Fruit fly (Drosophila melanogaster): ENCODE data around the gene cl.

Gene cl

DNA sequence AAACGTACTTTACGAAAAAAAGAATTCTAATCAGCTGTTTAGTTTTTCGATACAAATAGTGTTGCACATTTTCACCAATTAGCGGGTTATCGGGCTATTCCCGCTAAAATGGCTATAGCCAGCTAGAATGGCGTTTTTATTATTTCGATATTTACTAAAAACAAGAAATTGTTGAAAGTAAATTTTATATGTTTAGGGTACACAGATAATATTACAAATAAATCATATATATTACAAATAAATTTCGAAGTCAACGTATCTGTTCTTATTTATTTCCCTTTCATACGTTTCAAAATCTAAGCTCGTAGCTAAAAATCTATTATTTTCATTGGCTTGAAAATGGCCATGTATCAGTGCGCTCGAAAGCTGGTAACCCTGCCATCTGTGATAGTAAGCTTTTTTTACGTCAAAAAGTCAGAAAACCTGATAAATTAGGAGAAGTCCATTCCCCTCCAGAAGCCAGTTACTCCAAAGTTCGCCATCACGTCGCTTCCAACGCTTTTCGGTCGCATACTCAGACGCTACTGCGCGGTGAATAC lies at the start of gene cl, which contains the start of gene CG7382:
cl (plus strand) TSS at position 290 of the 539 bp plus-strand sequence.
CG7382 (minus strand) TSS at position 51 of the 539 bp plus-strand sequence.
- no peak for TF ChIP-seq CG6854 (GFP tag; optimal IDR thresholded peaks at IDR 0.05)
- no peak for TF ChIP-seq net (GFP tag; optimal IDR thresholded peaks at IDR 0.05)
- TF ChIP-seq spab (GFP tag; optimal IDR thresholded peaks at IDR 0.05) = no peak
- no peak for TF ChIP-seq fd59A (GFP tag; optimal IDR thresholded peaks at IDR 0.05)
- no peak for TF ChIP-seq CG11294 (GFP tag; IDR thresholded peaks at IDR 0.05)
- peak; percentile 27 for TF ChIP-seq Ets96B (tag; optimal IDR thresholded peaks at IDR 0.05)
- TF ChIP-seq CG3919 (GFP tag; optimal IDR thresholded peaks at IDR 0.05) = no peak
- TF ChIP-seq Sox102F (GFP tag; optimal IDR thresholded peaks at IDR 0.05) = no peak
- no peak for TF ChIP-seq CG6163 (GFP tag; IDR thresholded peaks at IDR 0.05)
- peak; percentile 2 for TF ChIP-seq dsx (GFP tag; optimal IDR thresholded peaks at IDR 0.05; ENCODE audit: poor library complexity, severe bottlenecking)
- peak; percentile 9 for TF ChIP-seq CG6792 (GFP tag; optimal IDR thresholded peaks at IDR 0.05)
- TF ChIP-seq eg (GFP tag; IDR thresholded peaks at IDR 0.05) = no peak; the same call in 2 of the 3 replicates
- TF ChIP-seq CG4318 (GFP tag; optimal IDR thresholded peaks at IDR 0.05) = no peak
- TF ChIP-seq CG6276 (GFP tag; optimal IDR thresholded peaks at IDR 0.05) = no peak
- TF ChIP-seq esn (GFP tag; optimal IDR thresholded peaks at IDR 0.05) = peak; percentile 7
- TF ChIP-seq CG8319 (GFP tag; optimal IDR thresholded peaks at IDR 0.05) = no peak
- TF ChIP-seq pdm3 (GFP tag; optimal IDR thresholded peaks at IDR 0.05) = no peak
- TF ChIP-seq Eip78C (GFP tag) = no peak
- TF ChIP-seq CG7368 (GFP tag; optimal IDR thresholded peaks at IDR 0.05) = no peak
- TF ChIP-seq Met (GFP tag; optimal IDR thresholded peaks at IDR 0.05) = no peak
- TF ChIP-seq fkh (GFP tag; optimal IDR thresholded peaks at IDR 0.05) = no peak
- TF ChIP-seq Lpt (GFP tag; optimal IDR thresholded peaks at IDR 0.05) = no peak
- no peak for TF ChIP-seq Hr4 (GFP tag; optimal IDR thresholded peaks at IDR 0.05)
- TF ChIP-seq dac (GFP tag; optimal IDR thresholded peaks at IDR 0.05) = no peak
- TF ChIP-seq cyc (GFP tag; optimal IDR thresholded peaks at IDR 0.05) = peak; percentile 35
- TF ChIP-seq ss (GFP tag; optimal IDR thresholded peaks at IDR 0.05) = peak in 1 of 2 experiments; percentile 30
- TF ChIP-seq Ets21C (GFP tag; optimal IDR thresholded peaks at IDR 0.05) = no peak
- no peak for TF ChIP-seq CG8119 (GFP tag; IDR thresholded peaks at IDR 0.05)
- TF ChIP-seq Blimp-1 (GFP tag; optimal IDR thresholded peaks at IDR 0.05) = no peak
- TF ChIP-seq lz (GFP tag; optimal IDR thresholded peaks at IDR 0.05) = peak; percentile 48
- TF ChIP-seq CG32006 (GFP tag; optimal IDR thresholded peaks at IDR 0.05) = peak; percentile 44
- peak; percentile 20 for TF ChIP-seq Sox15 (GFP tag; optimal IDR thresholded peaks at IDR 0.05)
- peak; percentile 48 for TF ChIP-seq achi (GFP tag; optimal IDR thresholded peaks at IDR 0.05)
- TF ChIP-seq CG10669 (GFP tag; optimal IDR thresholded peaks at IDR 0.05) = no peak
- TF ChIP-seq OdsH (GFP tag; optimal IDR thresholded peaks at IDR 0.05) = peak; percentile 31
- peak; percentile 1 for TF ChIP-seq CG34406 (GFP tag; optimal IDR thresholded peaks at IDR 0.05)
- no peak for TF ChIP-seq CG11762 (GFP tag; optimal IDR thresholded peaks at IDR 0.05; ENCODE audit: insufficient read depth)
- TF ChIP-seq salr (GFP tag; optimal IDR thresholded peaks at IDR 0.05) = no peak
- no peak for TF ChIP-seq Eip93F (GFP tag; optimal IDR thresholded peaks at IDR 0.05)
- no peak for TF ChIP-seq Gug (GFP tag; IDR thresholded peaks at IDR 0.05)
- TF ChIP-seq CG9139 (GFP tag; optimal IDR thresholded peaks at IDR 0.05) = no peak
- peak; percentile 17 for TF ChIP-seq topi (GFP tag; optimal IDR thresholded peaks at IDR 0.05)
- no peak for TF ChIP-seq CG15336 (GFP tag; IDR thresholded peaks at IDR 0.05)
- TF ChIP-seq acj6 (GFP tag; optimal IDR thresholded peaks at IDR 0.05) = peak; percentile 53
- TF ChIP-seq CG31627 (GFP tag; optimal IDR thresholded peaks at IDR 0.05) = peak; percentile 16
- TF ChIP-seq CG1621 (tag; optimal IDR thresholded peaks at IDR 0.05) = peak; percentile 19
- no peak for TF ChIP-seq svp (GFP tag)
- peak; percentile 25 for TF ChIP-seq Eip75B (GFP tag; optimal IDR thresholded peaks at IDR 0.05)
- TF ChIP-seq Hr38 (GFP tag; optimal IDR thresholded peaks at IDR 0.05) = no peak
- TF ChIP-seq Sox14 (GFP tag; optimal IDR thresholded peaks at IDR 0.05) = peak; percentile 33
- peak; percentile 22 for TF ChIP-seq CG6808 (GFP tag; optimal IDR thresholded peaks at IDR 0.05)
- TF ChIP-seq CG3032 (tag; optimal IDR thresholded peaks at IDR 0.05) = peak; percentile 64

Measured in whole organism, prepupa.